Worm (Caenorhabditis elegans) whole organism, mixed stage, embryonic: ENCODE data around the gene C17B7.5.

Source experiments
- M03D4.4 ChIP-seq: sonication (generic microtip); optimal IDR thresholded peaks from 2 replicates; lab custom pipeline; 2017; ENCODE audit warnings: mild to moderate bottlenecking, missing genetic modification characterization, missing compliant biosample characterization
- blmp-1 ChIP-seq: fragments of 150-350 bp; optimal IDR thresholded peaks from 2 replicates; lab custom pipeline; 2014; ENCODE audit warnings: missing biosample characterization, missing genetic modification characterization
- nhr-76 ChIP-seq: sonication (generic microtip); optimal IDR thresholded peaks from 2 replicates; lab custom pipeline; 2017; ENCODE audit warnings: missing biosample characterization, missing genetic modification characterization
- unc-39 ChIP-seq: fragments of 150-350 bp; optimal IDR thresholded peaks from 2 replicates; lab custom pipeline; 2014; ENCODE audit warnings: missing biosample characterization, missing genetic modification characterization
- zip-8 ChIP-seq: fragments of 150-350 bp; optimal IDR thresholded peaks from 2 replicates; lab custom pipeline; 2014; ENCODE audit warnings: missing biosample characterization, missing genetic modification characterization

DNA sequence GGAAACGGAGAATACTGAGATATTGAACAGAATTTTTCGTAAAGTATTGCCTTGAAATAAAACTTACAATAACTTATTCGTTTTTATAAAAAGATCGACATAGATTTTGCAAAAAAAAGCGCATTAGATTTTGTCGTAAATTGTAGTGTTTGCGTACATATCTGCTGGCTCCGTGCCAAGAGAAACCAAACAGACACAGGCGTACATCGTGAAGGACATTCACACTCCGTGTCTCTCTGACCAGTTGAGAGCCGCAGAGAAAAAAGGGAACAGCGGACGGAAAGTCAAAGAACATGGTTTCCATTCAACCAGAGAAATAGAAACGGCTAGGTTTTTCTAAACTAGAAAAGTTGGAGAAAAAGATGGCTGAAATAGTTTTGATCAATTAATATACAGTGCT lies 18.1 kb upstream of the C17B7.5 start, which contains the start of gene arrd-19:
- no peak for TF ChIP-seq blmp-1 (tag; lab: Kevin White, UChicago)
- TF ChIP-seq M03D4.4 (tag; lab: Kevin White, UChicago), result no peak
- TF ChIP-seq unc-39 (tag; lab: Kevin White, UChicago), result no peak
- TF ChIP-seq zip-8 (tag; lab: Kevin White, UChicago), result no peak
- TF ChIP-seq nhr-76 (tag; lab: Kevin White, UChicago), result no peak
